Worm (Caenorhabditis elegans) whole organism, young adult: ENCODE measurements around the gene arl-5.

Experiments used
- B0336.3 ChIP-seq: fragments of 200-800 bp; sonication (Bioruptor generic); IDR thresholded peaks from 2 replicates; pipeline ENCODE4 v1.3.6; 2022; ENCODE audit warnings: missing genetic modification characterization, missing compliant biosample characterization
- F10E7.11 ChIP-seq: sonication (generic microtip); optimal IDR thresholded peaks from 2 replicates; lab custom pipeline; 2017; ENCODE audit warnings: mild to moderate bottlenecking, missing genetic modification characterization, moderate library complexity, missing compliant biosample characterization
- F49E8.2 ChIP-seq: sonication (generic microtip); optimal IDR thresholded peaks from 3 replicates; lab custom pipeline; 2017; ENCODE audit warnings: missing genetic modification characterization, mild to moderate bottlenecking, missing compliant biosample characterization, antibody characterized with exemption, moderate library complexity; ENCODE audit not compliant: insufficient read depth
- F55B11.4 ChIP-seq: sonication (generic microtip); optimal IDR thresholded peaks from 2 replicates; lab custom pipeline; 2016; ENCODE audit warnings: missing compliant biosample characterization, missing genetic modification characterization, borderline replicate concordance; ENCODE audit not compliant: insufficient read depth
- F57C9.4 ChIP-seq: sonication (generic microtip); optimal IDR thresholded peaks from 2 replicates; lab custom pipeline; 2017; ENCODE audit warnings: mild to moderate bottlenecking, missing genetic modification characterization, missing compliant biosample characterization
- Y53F4B.3 ChIP-seq: fragments of 200-800 bp; sonication (Bioruptor generic); IDR thresholded peaks from 2 replicates; pipeline ENCODE4 v1.3.6; 2022; ENCODE audit warnings: missing genetic modification reagents, missing genetic modification characterization, missing compliant biosample characterization
- Y95B8A.8 ChIP-seq: fragments of 200-800 bp; sonication (Bioruptor generic); IDR thresholded peaks from 2 replicates; pipeline ENCODE4 v1.3.6; 2022; ENCODE audit warnings: missing genetic modification reagents, missing genetic modification characterization, missing compliant biosample characterization
- ama-1 ChIP-seq, 3 experiments: fragments of 150-350 bp in 1 of 3; sonication (generic microtip) in 2 of 3; optimal IDR thresholded peaks; 2 replicates each; lab custom pipeline; 2014 to 2018; ENCODE audit warnings: missing biosample characterization in 2 of 3, missing genetic modification characterization in 2 of 3, missing genetic modification reagents in 2 of 3
- aptf-2 ChIP-seq: fragments of 200-800 bp; sonication (Bioruptor generic); conservative IDR thresholded peaks from 2 replicates; pipeline ENCODE4 v1.3.6; 2022; ENCODE audit warnings: missing genetic modification reagents, missing genetic modification characterization, missing compliant biosample characterization
- atf-7 ChIP-seq: sonication (generic microtip); optimal IDR thresholded peaks from 2 replicates; lab custom pipeline; 2017; ENCODE audit warnings: mild to moderate bottlenecking, missing genetic modification characterization, missing compliant biosample characterization
- attf-5 ChIP-seq: fragments of 200-800 bp; sonication (Bioruptor generic); optimal IDR thresholded peaks from 2 replicates; lab custom pipeline; 2018; ENCODE audit warnings: mild to moderate bottlenecking, missing genetic modification characterization, missing compliant biosample characterization
- bed-1 ChIP-seq: fragments of 200-800 bp; sonication (Bioruptor generic); IDR thresholded peaks from 2 replicates; pipeline ENCODE4 v1.3.6; 2022; ENCODE audit warnings: missing genetic modification reagents, missing genetic modification characterization, missing compliant biosample characterization
- ccch-3 ChIP-seq: fragments of 200-800 bp; sonication (Bioruptor generic); optimal IDR thresholded peaks from 2 replicates; lab custom pipeline; 2018; ENCODE audit warnings: mild to moderate bottlenecking, missing genetic modification characterization, missing compliant biosample characterization
- ceh-27 ChIP-seq: fragments of 200-800 bp; sonication (Bioruptor generic); optimal IDR thresholded peaks from 2 replicates; lab custom pipeline; 2018; ENCODE audit warnings: mild to moderate bottlenecking, missing genetic modification characterization, moderate library complexity, missing compliant biosample characterization
- ceh-40 ChIP-seq: fragments of 200-800 bp; sonication (Bioruptor generic); IDR thresholded peaks from 2 replicates; pipeline ENCODE4 v1.3.6; 2022; ENCODE audit warnings: missing genetic modification characterization, missing compliant biosample characterization
- ceh-58 ChIP-seq: fragments of 200-800 bp; sonication (Bioruptor generic); IDR thresholded peaks from 2 replicates; pipeline ENCODE4 v1.3.6; 2022; ENCODE audit warnings: missing genetic modification characterization, missing compliant biosample characterization
- ceh-79 ChIP-seq: sonication (generic microtip); optimal IDR thresholded peaks from 2 replicates; lab custom pipeline; 2017; ENCODE audit warnings: mild to moderate bottlenecking, missing genetic modification characterization, missing compliant biosample characterization
- ceh-91 ChIP-seq: fragments of 200-800 bp; sonication (Bioruptor generic); IDR thresholded peaks from 2 replicates; pipeline ENCODE4 v1.3.6; 2022; ENCODE audit warnings: missing genetic modification reagents, missing genetic modification characterization, missing compliant biosample characterization
- dpl-1 ChIP-seq: fragments of 150-350 bp; optimal IDR thresholded peaks from 2 replicates; lab custom pipeline; 2014; ENCODE audit warnings: missing biosample characterization, missing genetic modification reagents, missing genetic modification characterization
- efl-1 ChIP-seq: fragments of 150-350 bp; optimal IDR thresholded peaks from 2 replicates; lab custom pipeline; 2014; ENCODE audit warnings: missing biosample characterization, missing genetic modification reagents, missing genetic modification characterization
- egl-44 ChIP-seq: fragments of 200-800 bp; sonication (Bioruptor generic); IDR thresholded peaks from 2 replicates; pipeline ENCODE4 v1.3.6; 2022; ENCODE audit warnings: missing genetic modification reagents, missing genetic modification characterization, missing compliant biosample characterization
- ekl-4 ChIP-seq: fragments of 200-800 bp; sonication (Bioruptor generic); IDR thresholded peaks from 2 replicates; pipeline ENCODE4 v1.3.6; 2022; ENCODE audit warnings: missing genetic modification reagents, missing genetic modification characterization, missing compliant biosample characterization
- fkh-3 ChIP-seq: sonication (generic microtip); optimal IDR thresholded peaks from 2 replicates; lab custom pipeline; 2016; ENCODE audit warnings: mild to moderate bottlenecking, missing genetic modification characterization, missing compliant biosample characterization
- him-1 ChIP-seq: sonication (generic microtip); optimal IDR thresholded peaks from 2 replicates; lab custom pipeline; 2016; ENCODE audit warnings: missing genotype, missing genetic modification reagents, missing genetic modification characterization, missing compliant biosample characterization
- hlh-12 ChIP-seq: sonication (generic microtip); optimal IDR thresholded peaks from 2 replicates; lab custom pipeline; 2016; ENCODE audit warnings: missing genetic modification characterization, missing compliant biosample characterization
- hsf-1 ChIP-seq: fragments of 200-800 bp; sonication (Bioruptor generic); IDR thresholded peaks from 2 replicates; pipeline ENCODE4 v1.3.6; 2022; ENCODE audit warnings: missing genetic modification reagents, missing genetic modification characterization, missing compliant biosample characterization
- let-607 ChIP-seq, 2 experiments: fragments of 200-800 bp in 1 of 2; sonication (Bioruptor generic) in 1 of 2; sonication (generic microtip) in 1 of 2; optimal IDR thresholded peaks; 2 replicates each; lab custom pipeline; 2016 to 2018; ENCODE audit warnings: mild to moderate bottlenecking in 2 of 2, missing compliant biosample characterization in 2 of 2, missing genetic modification characterization in 2 of 2, moderate library complexity in 2 of 2, missing genotype in 1 of 2
- lin-54 ChIP-seq: fragments of 200-800 bp; sonication (Bioruptor generic); optimal IDR thresholded peaks from 2 replicates; lab custom pipeline; 2018; ENCODE audit warnings: mild to moderate bottlenecking, missing genetic modification characterization, missing compliant biosample characterization
- madf-10 ChIP-seq: sonication (generic microtip); optimal IDR thresholded peaks from 2 replicates; lab custom pipeline; 2016; ENCODE audit warnings: mild to moderate bottlenecking, missing genetic modification characterization, missing compliant biosample characterization
- madf-3 ChIP-seq: fragments of 200-800 bp; sonication (Bioruptor generic); IDR thresholded peaks from 2 replicates; pipeline ENCODE4 v1.3.6; 2022; ENCODE audit warnings: missing genetic modification reagents, missing genetic modification characterization, missing compliant biosample characterization
- mel-28 ChIP-seq: sonication (generic microtip); optimal IDR thresholded peaks from 2 replicates; lab custom pipeline; 2016; ENCODE audit warnings: borderline replicate concordance, mild to moderate bottlenecking, missing genetic modification characterization, missing compliant biosample characterization
- mxl-1 ChIP-seq: sonication (generic microtip); optimal IDR thresholded peaks from 2 replicates; lab custom pipeline; 2016; ENCODE audit warnings: missing genetic modification characterization, missing compliant biosample characterization
- nfya-1 ChIP-seq: sonication (generic microtip); optimal IDR thresholded peaks from 2 replicates; lab custom pipeline; 2017; ENCODE audit warnings: antibody characterized with exemption, missing compliant biosample characterization, missing genetic modification characterization, borderline replicate concordance; ENCODE audit not compliant: insufficient read depth
- nfyb-1 ChIP-seq: fragments of 200-800 bp; sonication (Bioruptor generic); IDR thresholded peaks from 2 replicates; pipeline ENCODE4 v1.3.6; 2022; ENCODE audit warnings: missing genetic modification reagents, missing genetic modification characterization, missing compliant biosample characterization
- nhr-120 ChIP-seq: fragments of 200-800 bp; sonication (Bioruptor generic); IDR thresholded peaks from 2 replicates; pipeline ENCODE4 v1.3.6; 2022; ENCODE audit warnings: missing genetic modification characterization, missing compliant biosample characterization
- nhr-179 ChIP-seq: sonication (generic microtip); optimal IDR thresholded peaks from 2 replicates; lab custom pipeline; 2016; ENCODE audit warnings: mild to moderate bottlenecking, missing genetic modification characterization, missing compliant biosample characterization
- nhr-27 ChIP-seq: fragments of 200-800 bp; sonication (Bioruptor generic); optimal IDR thresholded peaks from 2 replicates; lab custom pipeline; 2018; ENCODE audit warnings: mild to moderate bottlenecking, missing genetic modification characterization, moderate library complexity, missing compliant biosample characterization
- pha-4 ChIP-seq: fragments of 150-350 bp; sonication (generic microtip); optimal IDR thresholded peaks from 2 replicates; lab custom pipeline; 2014; ENCODE audit warnings: missing biosample characterization, missing genetic modification reagents, missing genetic modification characterization
- sdz-38 ChIP-seq: sonication (generic microtip); optimal IDR thresholded peaks from 2 replicates; lab custom pipeline; 2016; ENCODE audit warnings: missing genotype, missing genetic modification characterization, missing compliant biosample characterization
- snpc-3.4 ChIP-seq: sonication (generic microtip); optimal IDR thresholded peaks from 2 replicates; lab custom pipeline; 2017; ENCODE audit warnings: missing genetic modification characterization, mild to moderate bottlenecking, missing compliant biosample characterization, antibody characterized with exemption, moderate library complexity, missing genotype, missing genetic modification reagents
- somi-1 ChIP-seq: fragments of 200-800 bp; sonication (Bioruptor generic); optimal IDR thresholded peaks from 2 replicates; lab custom pipeline; 2018; ENCODE audit warnings: mild to moderate bottlenecking, missing genetic modification characterization, missing compliant biosample characterization
- unc-62 ChIP-seq: fragments of 150-350 bp; optimal IDR thresholded peaks from 2 replicates; lab custom pipeline; 2014; ENCODE audit warnings: missing biosample characterization, missing genetic modification reagents, missing genetic modification characterization
- xnd-1 ChIP-seq: sonication (generic microtip); optimal IDR thresholded peaks from 2 replicates; lab custom pipeline; 2016; ENCODE audit warnings: missing genotype, missing genetic modification reagents, missing genetic modification characterization, missing compliant biosample characterization
- zim-3 ChIP-seq: sonication (generic microtip); optimal IDR thresholded peaks from 2 replicates; lab custom pipeline; 2017; ENCODE audit warnings: mild to moderate bottlenecking, missing genetic modification characterization, moderate library complexity, missing compliant biosample characterization
- ztf-18 ChIP-seq: sonication (generic microtip); optimal IDR thresholded peaks from 2 replicates; lab custom pipeline; 2016; ENCODE audit warnings: missing genotype, mild to moderate bottlenecking, missing genetic modification characterization, missing compliant biosample characterization
- ztf-22 ChIP-seq: fragments of 200-800 bp; sonication (Bioruptor generic); optimal IDR thresholded peaks from 2 replicates; lab custom pipeline; 2018; ENCODE audit warnings: mild to moderate bottlenecking, missing genetic modification characterization, moderate library complexity, missing compliant biosample characterization
- ztf-25 ChIP-seq: fragments of 200-800 bp; sonication (Bioruptor generic); IDR thresholded peaks from 2 replicates; pipeline ENCODE4 v1.3.6; 2022; ENCODE audit warnings: missing genetic modification reagents, missing genetic modification characterization, missing compliant biosample characterization
- ztf-6 ChIP-seq: fragments of 200-800 bp; sonication (Bioruptor generic); IDR thresholded peaks from 2 replicates; pipeline ENCODE4 v1.3.6; 2022; ENCODE audit warnings: missing genetic modification reagents, missing genetic modification characterization, missing compliant biosample characterization

The arl-5 gene

DNA sequence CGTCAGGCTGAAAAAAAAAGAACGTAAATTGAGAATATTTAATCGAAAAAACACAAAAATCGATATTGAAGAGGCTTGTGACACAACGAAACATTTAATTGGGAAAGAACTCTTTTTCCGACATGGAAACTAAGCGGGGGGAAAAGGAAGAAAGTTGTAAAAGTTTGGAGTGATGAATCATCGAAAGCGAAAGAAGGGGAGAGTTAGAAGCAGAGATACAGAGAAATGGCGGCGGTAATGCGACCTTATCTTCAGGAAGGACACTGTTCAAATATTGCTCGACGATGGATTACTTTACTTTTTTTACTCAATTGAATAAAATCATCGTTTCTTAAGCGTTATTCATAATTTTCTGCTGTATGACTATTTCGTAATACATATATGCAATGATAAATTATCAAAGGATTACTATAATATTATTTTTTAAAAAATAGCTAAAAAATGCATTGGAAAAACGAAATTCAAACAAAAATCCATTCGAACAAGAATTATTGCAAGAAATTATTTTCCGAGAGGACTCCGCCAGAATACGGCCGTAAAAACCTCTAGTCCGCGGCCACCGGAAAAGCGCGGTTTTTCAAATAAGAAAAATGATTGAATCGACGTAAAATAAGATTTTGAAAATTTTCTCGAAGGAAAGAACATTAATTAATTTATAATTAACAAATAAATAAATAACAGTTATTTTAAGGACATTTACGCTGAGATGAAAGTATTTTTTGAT is 44.9 kb downstream of the arl-5 start, which contains the start of gene dhhc-4 (continued):
- TF ChIP-seq fkh-3 (tag; lab: Kevin White, UChicago) (no peak), ekl-4 (no peak), mxl-1 (no peak), unc-62 (no peak), ceh-91 (GFP tag; lab: Robert Waterston, UW) (no peak), aptf-2 (GFP tag; lab: Robert Waterston, UW) (0 out of 2 replicates have a peak, but pooled peaks have one; percentile 53), ccch-3 (GFP tag; lab: Kevin White, UChicago) (peak; percentile 45), xnd-1 (peak; percentile 43), pha-4 (tag; lab: Kevin White, UChicago) (no peak), ztf-25 (no peak), madf-10 (tag; lab: Kevin White, UChicago) (peak; percentile 62), dpl-1 (peak; percentile 59), Y95B8A.8 (no peak), Y53F4B.3 (GFP tag; lab: Robert Waterston, UW) (no peak), ztf-22 (no peak), hsf-1 (GFP tag; lab: Robert Waterston, UW) (0 out of 2 replicates have a peak, but pooled peaks have one; percentile 56), lin-54 (no peak), atf-7 (tag; lab: Kevin White, UChicago) (no peak), ztf-18 (no peak), ztf-6 (GFP tag; lab: Robert Waterston, UW) (no peak), nfya-1 (tag; lab: Kevin White, UChicago) (no peak), F55B11.4 (tag; lab: Kevin White, UChicago) (no peak), him-1 (no peak), let-607 (tag; optimal IDR thresholded peaks at IDR 0.05; lab: Kevin White, UChicago) (peak in 1 of 2 experiments; percentile 71), attf-5 (no peak), madf-3 (GFP tag; lab: Robert Waterston, UW) (0 out of 2 replicates have a peak, but pooled peaks have one; percentile 40), ceh-79 (no peak), hlh-12 (tag; lab: Kevin White, UChicago) (no peak), nfyb-1 (GFP tag; lab: Robert Waterston, UW) (no peak), efl-1 (peak; percentile 53), ceh-27 (GFP tag; lab: Kevin White, UChicago) (peak; percentile 82), F57C9.4 (tag; lab: Kevin White, UChicago) (no peak), mel-28 (no peak), zim-3 (tag; lab: Kevin White, UChicago) (no peak), B0336.3 (GFP tag; lab: Robert Waterston, UW) (no peak), F49E8.2 (tag; lab: Kevin White, UChicago) (no peak), nhr-179 (tag; lab: Kevin White, UChicago) (no peak), snpc-3.4 (tag; lab: Kevin White, UChicago) (no peak), ceh-58 (GFP tag; lab: Robert Waterston, UW) (no peak), F10E7.11 (tag; lab: Kevin White, UChicago) (no peak), nhr-27 (no peak), egl-44 (no peak), bed-1 (GFP tag; lab: Robert Waterston, UW) (no peak), somi-1 (no peak), ceh-40 (no peak), nhr-120 (no peak), ama-1 (optimal IDR thresholded peaks at IDR 0.05; lab: Kevin White, UChicago) (no peak), ama-1 (GFP tag; optimal IDR thresholded peaks at IDR 0.05; lab: Kevin White, UChicago) (no peak), sdz-38 (tag; lab: Kevin White, UChicago) (no peak)
